Worm (Caenorhabditis elegans) whole organism, L1 larva: ENCODE measurements around the gene Y45F10D.16.

Experiments
- C04F5.9 ChIP-seq: sonication (generic microtip); optimal IDR thresholded peaks from 2 replicates; lab custom pipeline; 2016; ENCODE audit warnings: missing genetic modification characterization, missing compliant biosample characterization
- C16A3.4 ChIP-seq: fragments of 150-350 bp; optimal IDR thresholded peaks from 2 replicates; lab custom pipeline; 2014; ENCODE audit warnings: missing biosample characterization, missing genetic modification characterization
- F16B12.6 ChIP-seq: fragments of 150-350 bp; optimal IDR thresholded peaks from 2 replicates; lab custom pipeline; 2014; ENCODE audit warnings: missing biosample characterization, missing genetic modification characterization
- blmp-1 ChIP-seq: fragments of 150-350 bp; optimal IDR thresholded peaks from 2 replicates; lab custom pipeline; 2014; ENCODE audit warnings: missing biosample characterization, missing genetic modification characterization
- ceh-8 ChIP-seq: fragments of 200-800 bp; sonication (Bioruptor generic); optimal IDR thresholded peaks from 2 replicates; lab custom pipeline; 2018; ENCODE audit warnings: mild to moderate bottlenecking, missing genetic modification characterization, moderate library complexity, missing compliant biosample characterization
- ceh-90 ChIP-seq: sonication (generic microtip); optimal IDR thresholded peaks from 2 replicates; lab custom pipeline; 2016; ENCODE audit warnings: missing genetic modification characterization, missing compliant biosample characterization
- dpl-1 ChIP-seq, 3 experiments: fragments of 150-350 bp in 2 of 3; sonication (generic microtip) in 1 of 3; optimal IDR thresholded peaks; 2 replicates each; lab custom pipeline; 2014 to 2017; ENCODE audit warnings: missing biosample characterization in 3 of 3, missing genetic modification characterization in 3 of 3, missing genetic modification reagents in 3 of 3
- egl-27 ChIP-seq, 2 experiments: fragments of 150-350 bp in 1 of 2; sonication (generic microtip); optimal IDR thresholded peaks; 3 replicates each; lab custom pipeline; 2017 to 2018; ENCODE audit warnings: missing biosample characterization in 2 of 2, missing genetic modification characterization in 2 of 2, missing genetic modification reagents in 2 of 2
- elt-2 ChIP-seq: sonication (generic microtip); optimal IDR thresholded peaks from 2 replicates; lab custom pipeline; 2016; ENCODE audit warnings: missing genetic modification characterization, mild to moderate bottlenecking, inconsistent platforms, missing compliant biosample characterization, missing genetic modification reagents
- ets-5 ChIP-seq: fragments of 200-800 bp; sonication (Bioruptor generic); IDR thresholded peaks from 2 replicates; pipeline ENCODE4 v1.3.6; 2022; ENCODE audit warnings: missing genetic modification characterization, missing compliant biosample characterization
- fkh-10 ChIP-seq: sonication (generic microtip); optimal IDR thresholded peaks from 2 replicates; lab custom pipeline; 2017; ENCODE audit warnings: missing biosample characterization, missing genetic modification reagents, missing genetic modification characterization
- fkh-4 ChIP-seq: sonication (generic microtip); optimal IDR thresholded peaks from 2 replicates; lab custom pipeline; 2016; ENCODE audit warnings: missing compliant biosample characterization, missing genetic modification characterization, borderline replicate concordance
- hpl-2 ChIP-seq: fragments of 150-350 bp; optimal IDR thresholded peaks from 2 replicates; lab custom pipeline; 2014; ENCODE audit warnings: missing biosample characterization, missing genetic modification reagents, missing genetic modification characterization
- isw-1 ChIP-seq: fragments of 200-800 bp; sonication (Bioruptor generic); IDR thresholded peaks from 2 replicates; pipeline ENCODE4 v1.3.6; 2022; ENCODE audit warnings: missing genetic modification characterization, missing compliant biosample characterization
- jun-1 ChIP-seq: fragments of 150-350 bp; optimal IDR thresholded peaks from 2 replicates; lab custom pipeline; 2014; ENCODE audit warnings: missing biosample characterization, missing genetic modification reagents, missing genetic modification characterization
- lin-13 ChIP-seq: fragments of 150-350 bp; optimal IDR thresholded peaks from 2 replicates; lab custom pipeline; 2014; ENCODE audit warnings: missing biosample characterization, missing genetic modification reagents, missing genetic modification characterization
- lin-14 ChIP-seq: fragments of 200-800 bp; sonication (Bioruptor generic); optimal IDR thresholded peaks from 2 replicates; lab custom pipeline; 2018; ENCODE audit warnings: mild to moderate bottlenecking, missing genetic modification characterization, moderate library complexity, missing compliant biosample characterization
- lin-35 ChIP-seq, 2 experiments: fragments of 150-350 bp; optimal IDR thresholded peaks; 2 replicates each; lab custom pipeline; 2014; ENCODE audit warnings: missing biosample characterization in 2 of 2, missing genetic modification characterization in 2 of 2, missing genetic modification reagents in 2 of 2
- lin-39 ChIP-seq: fragments of 150-350 bp; optimal IDR thresholded peaks from 2 replicates; lab custom pipeline; 2014; ENCODE audit warnings: missing biosample characterization, missing genetic modification reagents, missing genetic modification characterization
- lir-3 ChIP-seq: sonication (generic microtip); optimal IDR thresholded peaks from 2 replicates; lab custom pipeline; 2016; ENCODE audit warnings: mild to moderate bottlenecking, missing genetic modification characterization, moderate library complexity, missing compliant biosample characterization; ENCODE audit not compliant: poor library complexity
- mab-9 ChIP-seq: fragments of 200-800 bp; sonication (Bioruptor generic); IDR thresholded peaks from 2 replicates; pipeline ENCODE4 v1.3.6; 2022; ENCODE audit warnings: missing genetic modification reagents, missing genetic modification characterization, missing compliant biosample characterization
- mdl-1 ChIP-seq, 2 experiments: fragments of 150-350 bp; optimal IDR thresholded peaks; 2 replicates each; lab custom pipeline; 2014 to 2017; ENCODE audit warnings: missing biosample characterization in 2 of 2, missing genetic modification characterization in 2 of 2, inconsistent platforms in 1 of 2
- nhr-12 ChIP-seq: sonication (generic microtip); optimal IDR thresholded peaks from 2 replicates; lab custom pipeline; 2017; ENCODE audit warnings: missing biosample characterization, missing genetic modification characterization
- nhr-28 ChIP-seq: fragments of 150-350 bp; optimal IDR thresholded peaks from 2 replicates; lab custom pipeline; 2014; ENCODE audit warnings: missing biosample characterization, missing genetic modification characterization
- nhr-85 ChIP-seq: sonication (generic microtip); peaks from one replicate; lab custom pipeline; 2016; ENCODE audit warnings: missing genetic modification characterization, inconsistent platforms, missing compliant biosample characterization
- nhr-90 ChIP-seq: sonication (generic microtip); optimal IDR thresholded peaks from 2 replicates; lab custom pipeline; 2016; ENCODE audit warnings: mild to moderate bottlenecking, missing genetic modification characterization, missing compliant biosample characterization; ENCODE audit not compliant: poor library complexity
- pax-3 ChIP-seq: fragments of 200-800 bp; sonication (Bioruptor generic); optimal IDR thresholded peaks from 2 replicates; lab custom pipeline; 2018; ENCODE audit warnings: mild to moderate bottlenecking, missing genetic modification characterization, moderate library complexity, missing compliant biosample characterization
- pqm-1 ChIP-seq: sonication (generic microtip); optimal IDR thresholded peaks from 3 replicates; lab custom pipeline; 2017; ENCODE audit warnings: missing biosample characterization, missing genetic modification characterization
- rnt-1 ChIP-seq: sonication (generic microtip); optimal IDR thresholded peaks from 2 replicates; lab custom pipeline; 2016; ENCODE audit warnings: mild to moderate bottlenecking, missing genetic modification characterization, moderate library complexity, missing compliant biosample characterization
- snpc-4 ChIP-seq: fragments of 150-350 bp; optimal IDR thresholded peaks from 2 replicates; lab custom pipeline; 2014; ENCODE audit warnings: missing biosample characterization, missing genetic modification characterization
- snu-23 ChIP-seq: sonication (generic microtip); optimal IDR thresholded peaks from 2 replicates; lab custom pipeline; 2016; ENCODE audit warnings: missing genetic modification characterization, missing compliant biosample characterization
- swsn-7 ChIP-seq: sonication (generic microtip); optimal IDR thresholded peaks from 2 replicates; lab custom pipeline; 2016; ENCODE audit warnings: missing genetic modification characterization, missing compliant biosample characterization
- unc-130 ChIP-seq: fragments of 150-350 bp; optimal IDR thresholded peaks from 2 replicates; lab custom pipeline; 2017; ENCODE audit warnings: missing biosample characterization, missing genetic modification characterization, inconsistent platforms
- unc-30 ChIP-seq: sonication (generic microtip); optimal IDR thresholded peaks from 2 replicates; lab custom pipeline; 2017; ENCODE audit warnings: missing biosample characterization, missing genetic modification characterization
- unc-98 ChIP-seq: fragments of 200-800 bp; sonication (Bioruptor generic); IDR thresholded peaks from 2 replicates; pipeline ENCODE4 v1.3.6; 2022; ENCODE audit warnings: missing genetic modification characterization, missing compliant biosample characterization
- ztf-4 ChIP-seq: fragments of 150-350 bp; optimal IDR thresholded peaks from 2 replicates; lab custom pipeline; 2014; ENCODE audit warnings: missing biosample characterization, missing genetic modification characterization

Y45F10D.16 gene

ce11 chrIV:13783237-13784012 is 7.2 kb downstream of the Y45F10D.16 start, which contains the start of gene iscu-1 (continued):
- TF ChIP-seq lir-3 (tag; lab: Kevin White, UChicago) = peak; percentile 77
- TF ChIP-seq C04F5.9 (tag; lab: Kevin White, UChicago) = no peak
- peak; percentile 33 for TF ChIP-seq F16B12.6 (tag; lab: Kevin White, UChicago)
- TF ChIP-seq hpl-2 (GFP tag; lab: Kevin White, UChicago) = no peak
- peak in 1 of 2 experiments; percentile 1 for TF ChIP-seq mdl-1 (tag; optimal IDR thresholded peaks at IDR 0.05; lab: Kevin White, UChicago)
- peak; percentile 44 for TF ChIP-seq fkh-4 (tag; lab: Kevin White, UChicago)
- peak; percentile 27 for TF ChIP-seq elt-2 (tag; lab: Kevin White, UChicago)

- TF ChIP-seq lin-14 (GFP tag; lab: Kevin White, UChicago) (no peak), ztf-4 (no peak), nhr-85 (tag; lab: Kevin White, UChicago) (peak; percentile 57), snpc-4 (no peak), mab-9 (GFP tag; lab: Robert Waterston, UW) (no peak), isw-1 (GFP tag; lab: Robert Waterston, UW) (no peak), ceh-8 (GFP tag; lab: Kevin White, UChicago) (no peak), fkh-4 (tag; lab: Kevin White, UChicago) (no peak), nhr-90 (tag; lab: Kevin White, UChicago) (peak; percentile 9), nhr-12 (tag; lab: Kevin White, UChicago) (no peak), ets-5 (GFP tag; lab: Robert Waterston, UW) (no peak), swsn-7 (tag; lab: Kevin White, UChicago) (no peak), unc-98 (GFP tag; lab: Robert Waterston, UW) (no peak), lin-35 (GFP tag; optimal IDR thresholded peaks at IDR 0.05; lab: Kevin White, UChicago) (peak in 1 of 2 experiments; percentile 1), elt-2 (tag; lab: Kevin White, UChicago) (peak; percentile 10), C16A3.4 (tag; lab: Kevin White, UChicago) (no peak), mdl-1 (tag; optimal IDR thresholded peaks at IDR 0.05; lab: Kevin White, UChicago) (no peak), fkh-10 (GFP tag; lab: Kevin White, UChicago) (no peak), snu-23 (GFP tag; lab: Kevin White, UChicago) (no peak), unc-30 (tag; lab: Kevin White, UChicago) (no peak), unc-130 (no peak), egl-27 (tag; optimal IDR thresholded peaks at IDR 0.05; lab: Kevin White, UChicago) (no peak), lin-13 (no peak)
Measured at ce11 chrIV:13784774-13785173, 8.6 kb downstream of the Y45F10D.16 start.

- no peak for TF ChIP-seq pqm-1 (tag; lab: Kevin White, UChicago)
- TF ChIP-seq ceh-90 (tag; lab: Kevin White, UChicago) = no peak
- no peak for TF ChIP-seq lin-39
- TF ChIP-seq pax-3 = no peak
- TF ChIP-seq fkh-10 (GFP tag; lab: Kevin White, UChicago) = no peak
- TF ChIP-seq lin-14 (GFP tag; lab: Kevin White, UChicago) = no peak
- no peak for TF ChIP-seq nhr-28 (tag; lab: Kevin White, UChicago)
- no peak for TF ChIP-seq jun-1 (tag; lab: Kevin White, UChicago)
- no peak for TF ChIP-seq snu-23 (GFP tag; lab: Kevin White, UChicago)
- TF ChIP-seq dpl-1 (GFP tag; optimal IDR thresholded peaks at IDR 0.05; lab: Kevin White, UChicago) = no peak
- TF ChIP-seq blmp-1 (tag; lab: Kevin White, UChicago) = no peak
- no peak for TF ChIP-seq hpl-2 (GFP tag; lab: Kevin White, UChicago)
- no peak for TF ChIP-seq rnt-1 (tag; lab: Kevin White, UChicago)
- TF ChIP-seq, all 84 proteins: peak for 0
Measured at ce11 chrIV:13785545-13785944, 9.3 kb downstream of the Y45F10D.16 start, which contains the start of gene lact-9. Gene lact-9 (minus strand): TSS chrIV:13785645.
